Worm (Caenorhabditis elegans): ENCODE data around the gene srdh-1.

srdh-1 gene

ce11 chrII:8295296-8295695, 30.8 kb downstream of the srdh-1 start, which contains the start of gene nlp-55:
nlp-55 (minus strand) TSS chrII:8295396.
- TF ChIP-seq unc-86 (tag; optimal IDR thresholded peaks at IDR 0.05) = no peak
- TF ChIP-seq ama-1 (optimal IDR thresholded peaks at IDR 0.05) = no peak
- no peak for TF ChIP-seq C38D4.7 (GFP tag; optimal IDR thresholded peaks at IDR 0.05)
- TF ChIP-seq pag-3 (tag; optimal IDR thresholded peaks at IDR 0.05; ENCODE audit: borderline replicate concordance) = no peak
- no peak for TF ChIP-seq Y22D7AL.16 (tag; optimal IDR thresholded peaks at IDR 0.05)
- no peak for TF ChIP-seq sox-4 (tag; optimal IDR thresholded peaks at IDR 0.05)
- no peak for TF ChIP-seq tbx-7 (tag; optimal IDR thresholded peaks at IDR 0.05)
- TF ChIP-seq pha-2 (tag; optimal IDR thresholded peaks at IDR 0.05) = no peak
- no peak for TF ChIP-seq C08G9.2 (tag; optimal IDR thresholded peaks at IDR 0.05)
- TF ChIP-seq F13H6.1 (tag; optimal IDR thresholded peaks at IDR 0.05) = no peak
- no peak for TF ChIP-seq K02D7.2 (tag; optimal IDR thresholded peaks at IDR 0.05)
- TF ChIP-seq dve-1 (tag; optimal IDR thresholded peaks at IDR 0.05) = no peak
- no peak for TF ChIP-seq fax-1 (tag; optimal IDR thresholded peaks at IDR 0.05)
- no peak for TF ChIP-seq nhr-11 (tag; optimal IDR thresholded peaks at IDR 0.05)
- TF ChIP-seq ceh-30 (tag; optimal IDR thresholded peaks at IDR 0.05) = no peak

ce11 chrII:8308314-8308713, 43.9 kb downstream of the srdh-1 start:
- TF ChIP-seq hlh-6 (tag; optimal IDR thresholded peaks at IDR 0.05) (no peak), dmd-4 (tag; optimal IDR thresholded peaks at IDR 0.05; ENCODE audit: borderline replicate concordance) (no peak), ceh-31 (tag; optimal IDR thresholded peaks at IDR 0.05) (no peak), ceh-48 (tag; optimal IDR thresholded peaks at IDR 0.05) (no peak), unc-3 (GFP tag; conservative IDR thresholded peaks at IDR 0.05) (no peak), unc-3 (tag; optimal IDR thresholded peaks at IDR 0.05) (no peak)

- TF ChIP-seq fkh-10 (GFP tag; optimal IDR thresholded peaks at IDR 0.05) (no peak), fkh-6 (tag; optimal IDR thresholded peaks at IDR 0.05) (no peak), tbx-7 (tag; optimal IDR thresholded peaks at IDR 0.05) (no peak), hlh-15 (tag; optimal IDR thresholded peaks at IDR 0.05) (no peak), pros-1 (tag; optimal IDR thresholded peaks at IDR 0.05) (no peak), ama-1 (optimal IDR thresholded peaks at IDR 0.05) (no peak), ets-4 (tag; optimal IDR thresholded peaks at IDR 0.05) (no peak), elt-2 (tag; optimal IDR thresholded peaks at IDR 0.05) (no peak), ceh-6 (GFP tag; optimal IDR thresholded peaks at IDR 0.05) (no peak), rnt-1 (tag; optimal IDR thresholded peaks at IDR 0.05) (no peak), K09A11.1 (tag; optimal IDR thresholded peaks at IDR 0.05; ENCODE audit: insufficient read depth) (no peak), F13H6.1 (tag; optimal IDR thresholded peaks at IDR 0.05) (no peak), lim-6 (tag; optimal IDR thresholded peaks at IDR 0.05) (no peak), unc-86 (tag; optimal IDR thresholded peaks at IDR 0.05) (no peak), sox-2 (GFP tag; IDR thresholded peaks at IDR 0.05) (no peak), ceh-14 (tag; optimal IDR thresholded peaks at IDR 0.05) (no peak), che-1 (tag; optimal IDR thresholded peaks at IDR 0.05) (no peak), ceh-30 (tag; optimal IDR thresholded peaks at IDR 0.05) (no peak), ceh-9 (tag; optimal IDR thresholded peaks at IDR 0.05) (no peak), lin-11 (tag; optimal IDR thresholded peaks at IDR 0.05) (no peak)
Measured at ce11 chrII:8311484-8311883, 47.0 kb downstream of the srdh-1 start.

ce11 chrII:8312012-8312411, 47.6 kb downstream of the srdh-1 start:
- TF ChIP-seq gmeb-2 (tag; optimal IDR thresholded peaks at IDR 0.05) (no peak), ceh-48 (tag; optimal IDR thresholded peaks at IDR 0.05) (no peak), C38D4.7 (GFP tag; optimal IDR thresholded peaks at IDR 0.05) (no peak), ceh-19 (GFP tag; optimal IDR thresholded peaks at IDR 0.05) (no peak), ztf-16 (tag; optimal IDR thresholded peaks at IDR 0.05) (no peak), ceh-6 (GFP tag; optimal IDR thresholded peaks at IDR 0.05) (no peak), unc-42 (tag; optimal IDR thresholded peaks at IDR 0.05) (peak; percentile 46)

All from whole organism, late embryonic.